Worm (Caenorhabditis elegans) whole organism, late embryonic: Measurements from ENCODE around the gene srh-216.

ENCODE experiments used
- K02D7.2 ChIP-seq: sonication (generic microtip); optimal IDR thresholded peaks from 2 replicates; lab custom pipeline; 2017; ENCODE audit warnings: mild to moderate bottlenecking, missing genetic modification characterization, missing compliant biosample characterization
- Y22D7AL.16 ChIP-seq: sonication (generic microtip); optimal IDR thresholded peaks from 2 replicates; lab custom pipeline; 2016; ENCODE audit warnings: missing genetic modification characterization, missing compliant biosample characterization
- ahr-1 ChIP-seq: sonication (generic microtip); optimal IDR thresholded peaks from 2 replicates; lab custom pipeline; 2016; ENCODE audit warnings: missing genetic modification characterization, missing compliant biosample characterization
- dmd-4 ChIP-seq: sonication (generic microtip); optimal IDR thresholded peaks from 2 replicates; lab custom pipeline; 2016; ENCODE audit warnings: borderline replicate concordance, missing genetic modification characterization, missing compliant biosample characterization
- elt-2 ChIP-seq: sonication (generic microtip); optimal IDR thresholded peaks from 2 replicates; lab custom pipeline; 2016; ENCODE audit warnings: missing genetic modification reagents, missing genetic modification characterization, missing compliant biosample characterization
- fkh-6 ChIP-seq: sonication (generic microtip); optimal IDR thresholded peaks from 2 replicates; lab custom pipeline; 2016; ENCODE audit warnings: missing genetic modification characterization, missing compliant biosample characterization
- pha-2 ChIP-seq: sonication (generic microtip); optimal IDR thresholded peaks from 2 replicates; lab custom pipeline; 2017; ENCODE audit warnings: mild to moderate bottlenecking, missing genetic modification characterization, missing compliant biosample characterization
- tbx-2 ChIP-seq: sonication (generic microtip); optimal IDR thresholded peaks from 2 replicates; lab custom pipeline; 2016; ENCODE audit warnings: missing genetic modification characterization, missing compliant biosample characterization

DNA sequence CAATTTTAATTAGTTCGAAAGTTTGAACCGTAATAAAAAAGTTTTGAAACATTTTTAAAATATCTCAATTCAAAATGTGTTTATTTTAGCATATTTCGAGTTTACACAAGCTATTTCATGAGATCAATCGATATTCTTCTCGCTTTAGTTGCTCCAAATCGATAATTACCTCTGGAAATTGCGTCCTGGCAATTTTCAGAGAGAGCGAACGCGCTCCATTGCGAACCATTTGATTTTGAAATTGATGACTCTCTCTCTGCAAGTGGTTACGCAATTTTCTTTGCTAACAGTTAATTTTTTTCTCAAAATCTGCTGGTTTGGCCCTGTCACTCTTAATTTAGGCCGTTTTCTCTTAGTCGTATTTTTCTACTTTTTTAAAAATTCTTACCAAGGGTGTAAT lies 26.9 kb downstream of the srh-216 start:
- no peak for TF ChIP-seq tbx-2
- TF ChIP-seq pha-2 (tag; lab: Kevin White, UChicago), result no peak
- TF ChIP-seq K02D7.2 (tag; lab: Kevin White, UChicago), result no peak
- TF ChIP-seq ahr-1, result no peak
- TF ChIP-seq dmd-4 (tag; lab: Kevin White, UChicago), result no peak
- TF ChIP-seq Y22D7AL.16 (tag; lab: Kevin White, UChicago), result no peak
- no peak for TF ChIP-seq elt-2
- no peak for TF ChIP-seq fkh-6 (tag; lab: Kevin White, UChicago)
